Worm (Caenorhabditis elegans): ENCODE results near the gene C27H5.2.

ce11 chrII:7165749-7166148 is 10.4 kb downstream of the C27H5.2 start, which contains the start of gene mfsd-13.2:
- TF ChIP-seq nhr-12 (tag; optimal IDR thresholded peaks at IDR 0.05), result no peak
- no peak for TF ChIP-seq nhr-76 (tag; optimal IDR thresholded peaks at IDR 0.05)
